Worm (Caenorhabditis elegans) whole organism, mixed stage, embryonic: ENCODE data around the gene Y57G11C.23.

Experiments used
- M03D4.4 ChIP-seq: sonication (generic microtip); optimal IDR thresholded peaks from 2 replicates; lab custom pipeline; 2017; ENCODE audit warnings: mild to moderate bottlenecking, missing genetic modification characterization, missing compliant biosample characterization
- bed-3 ChIP-seq: fragments of 200-800 bp; sonication (Bioruptor generic); optimal IDR thresholded peaks from 3 replicates; lab custom pipeline; 2018; ENCODE audit warnings: mild to moderate bottlenecking, missing genetic modification characterization, moderate library complexity, missing compliant biosample characterization
- blmp-1 ChIP-seq: fragments of 150-350 bp; optimal IDR thresholded peaks from 2 replicates; lab custom pipeline; 2014; ENCODE audit warnings: missing biosample characterization, missing genetic modification characterization
- ceh-39 ChIP-seq: fragments of 150-350 bp; optimal IDR thresholded peaks from 2 replicates; lab custom pipeline; 2014; ENCODE audit warnings: missing biosample characterization, missing genetic modification characterization
- ceh-83 ChIP-seq: fragments of 200-800 bp; sonication (Bioruptor generic); optimal IDR thresholded peaks from 2 replicates; lab custom pipeline; 2018; ENCODE audit warnings: mild to moderate bottlenecking, missing genetic modification characterization, missing compliant biosample characterization
- ces-1 ChIP-seq: fragments of 150-350 bp; optimal IDR thresholded peaks from 2 replicates; lab custom pipeline; 2014; ENCODE audit warnings: missing biosample characterization, missing genetic modification reagents, missing genetic modification characterization
- cnd-1 ChIP-seq: fragments of 200-800 bp; sonication (Bioruptor generic); optimal IDR thresholded peaks from 2 replicates; lab custom pipeline; 2018; ENCODE audit warnings: mild to moderate bottlenecking, missing genetic modification characterization, missing compliant biosample characterization
- drap-1 ChIP-seq: fragments of 200-800 bp; sonication (Bioruptor generic); optimal IDR thresholded peaks from 3 replicates; lab custom pipeline; 2018; ENCODE audit warnings: mild to moderate bottlenecking, missing genetic modification characterization, missing compliant biosample characterization
- elt-1 ChIP-seq: sonication (generic microtip); optimal IDR thresholded peaks from 2 replicates; lab custom pipeline; 2017; ENCODE audit warnings: missing genetic modification characterization, mild to moderate bottlenecking, missing compliant biosample characterization, antibody characterized with exemption, moderate library complexity, borderline replicate concordance; ENCODE audit not compliant: insufficient read depth
- elt-3 ChIP-seq: fragments of 150-350 bp; optimal IDR thresholded peaks from 2 replicates; lab custom pipeline; 2014; ENCODE audit warnings: missing biosample characterization, missing genetic modification characterization
- flh-1 ChIP-seq: fragments of 200-800 bp; sonication (Bioruptor generic); optimal IDR thresholded peaks from 2 replicates; lab custom pipeline; 2018; ENCODE audit warnings: mild to moderate bottlenecking, missing genetic modification characterization, moderate library complexity, missing compliant biosample characterization
- hlh-1 ChIP-seq: fragments of 150-350 bp; optimal IDR thresholded peaks from 2 replicates; lab custom pipeline; 2014; ENCODE audit warnings: missing biosample characterization, missing genetic modification reagents, missing genetic modification characterization
- lin-13 ChIP-seq: fragments of 150-350 bp; optimal IDR thresholded peaks from 2 replicates; lab custom pipeline; 2014; ENCODE audit warnings: missing biosample characterization, missing genetic modification characterization
- lin-32 ChIP-seq: fragments of 200-800 bp; sonication (Bioruptor generic); optimal IDR thresholded peaks from 2 replicates; lab custom pipeline; 2018; ENCODE audit warnings: mild to moderate bottlenecking, missing genetic modification characterization, missing compliant biosample characterization
- lsy-2 ChIP-seq: fragments of 150-350 bp; optimal IDR thresholded peaks from 2 replicates; lab custom pipeline; 2014; ENCODE audit warnings: missing biosample characterization, missing genetic modification characterization
- mab-5 ChIP-seq: fragments of 150-350 bp; optimal IDR thresholded peaks from 2 replicates; lab custom pipeline; 2014; ENCODE audit warnings: missing biosample characterization, missing genetic modification characterization
- mep-1 ChIP-seq: fragments of 150-350 bp; optimal IDR thresholded peaks from 2 replicates; lab custom pipeline; 2017; ENCODE audit warnings: missing biosample characterization, missing genetic modification reagents, missing genetic modification characterization, inconsistent platforms
- nhr-12 ChIP-seq: fragments of 150-350 bp; optimal IDR thresholded peaks from 2 replicates; lab custom pipeline; 2014; ENCODE audit warnings: missing biosample characterization, missing genetic modification characterization
- nhr-2 ChIP-seq: fragments of 150-350 bp; optimal IDR thresholded peaks from 2 replicates; lab custom pipeline; 2014; ENCODE audit warnings: missing biosample characterization, missing genetic modification characterization
- nhr-237 ChIP-seq: fragments of 150-350 bp; optimal IDR thresholded peaks from 2 replicates; lab custom pipeline; 2014; ENCODE audit warnings: missing biosample characterization, missing genetic modification characterization
- nhr-28 ChIP-seq: fragments of 150-350 bp; optimal IDR thresholded peaks from 2 replicates; lab custom pipeline; 2014; ENCODE audit warnings: missing biosample characterization, missing genetic modification characterization
- pha-4 ChIP-seq: fragments of 150-350 bp; optimal IDR thresholded peaks from 2 replicates; lab custom pipeline; 2018; ENCODE audit warnings: missing biosample characterization, missing genetic modification reagents, missing genetic modification characterization
- sem-2 ChIP-seq: fragments of 200-800 bp; sonication (Bioruptor generic); optimal IDR thresholded peaks from 2 replicates; lab custom pipeline; 2018; ENCODE audit warnings: mild to moderate bottlenecking, missing genetic modification characterization, missing compliant biosample characterization
- snpc-4 ChIP-seq: fragments of 150-350 bp; optimal IDR thresholded peaks from 2 replicates; lab custom pipeline; 2014; ENCODE audit warnings: missing biosample characterization, missing genetic modification characterization
- tbx-8 ChIP-seq: fragments of 200-800 bp; sonication (Bioruptor generic); optimal IDR thresholded peaks from 2 replicates; lab custom pipeline; 2018; ENCODE audit warnings: mild to moderate bottlenecking, missing genetic modification characterization, moderate library complexity, missing compliant biosample characterization
- unc-120 ChIP-seq: sonication (generic microtip); optimal IDR thresholded peaks from 2 replicates; lab custom pipeline; 2017; ENCODE audit warnings: missing genetic modification characterization, missing compliant biosample characterization; ENCODE audit not compliant: poor library complexity, severe bottlenecking
- unc-62 ChIP-seq: fragments of 150-350 bp; optimal IDR thresholded peaks from 2 replicates; lab custom pipeline; 2014; ENCODE audit warnings: missing biosample characterization, missing genetic modification reagents, missing genetic modification characterization
- zip-8 ChIP-seq: fragments of 150-350 bp; optimal IDR thresholded peaks from 2 replicates; lab custom pipeline; 2014; ENCODE audit warnings: missing biosample characterization, missing genetic modification characterization
- ztf-11 ChIP-seq: fragments of 150-350 bp; optimal IDR thresholded peaks from 2 replicates; lab custom pipeline; 2014; ENCODE audit warnings: missing biosample characterization, missing genetic modification characterization

The Y57G11C.23 gene

ce11 chrIV:14824878-14825352, 36.7 kb downstream of the Y57G11C.23 start, which contains the start of gene sec-61.A (continued):
- TF ChIP-seq lin-32: no peak
- TF ChIP-seq elt-3 (tag; lab: Kevin White, UChicago): no peak
- no peak for TF ChIP-seq sem-2 (GFP tag; lab: Kevin White, UChicago)
- TF ChIP-seq lsy-2 (tag; lab: Kevin White, UChicago): peak; percentile 97
- TF ChIP-seq, all 35 proteins: peak for 12

- no peak for TF ChIP-seq snpc-4 (tag; lab: Kevin White, UChicago)
Measured at ce11 chrIV:14824201-14824600, 37.4 kb downstream of the Y57G11C.23 start.

- TF ChIP-seq snpc-4 (tag; lab: Kevin White, UChicago) (no peak), elt-1 (tag; lab: Kevin White, UChicago) (no peak), lin-13 (tag; lab: Kevin White, UChicago) (no peak), ztf-11 (tag; lab: Kevin White, UChicago) (no peak), ces-1 (GFP tag; lab: Kevin White, UChicago) (peak; percentile 37), cnd-1 (tag; lab: Kevin White, UChicago) (no peak), M03D4.4 (tag; lab: Kevin White, UChicago) (no peak)
Measured at ce11 chrIV:14822267-14822666, 39.3 kb downstream of the Y57G11C.23 start.

ce11 chrIV:14816288-14816687, 45.3 kb downstream of the Y57G11C.23 start, which contains the start of gene Y57G11C.46:
TSS of gene Y57G11C.46 (minus strand) at chrIV:14816388.
- TF ChIP-seq lsy-2 (tag; lab: Kevin White, UChicago): no peak
- TF ChIP-seq blmp-1: no peak
- TF ChIP-seq flh-1 (GFP tag; lab: Kevin White, UChicago): no peak
- no peak for TF ChIP-seq unc-120 (tag; lab: Kevin White, UChicago)
- no peak for TF ChIP-seq lin-13 (tag; lab: Kevin White, UChicago)
- no peak for TF ChIP-seq mab-5
- TF ChIP-seq hlh-1 (tag; lab: Kevin White, UChicago): no peak
- TF ChIP-seq pha-4 (tag; lab: Kevin White, UChicago): no peak
- TF ChIP-seq elt-3 (tag; lab: Kevin White, UChicago): no peak
- TF ChIP-seq nhr-28: no peak

- TF ChIP-seq mep-1 (tag; lab: Kevin White, UChicago) (no peak), nhr-12 (tag; lab: Kevin White, UChicago) (no peak), sem-2 (GFP tag; lab: Kevin White, UChicago) (no peak), unc-62 (GFP tag; lab: Kevin White, UChicago) (no peak), bed-3 (GFP tag; lab: Kevin White, UChicago) (no peak), blmp-1 (no peak), M03D4.4 (tag; lab: Kevin White, UChicago) (no peak), hlh-1 (tag; lab: Kevin White, UChicago) (no peak), ceh-39 (tag; lab: Kevin White, UChicago) (no peak), nhr-2 (tag; lab: Kevin White, UChicago) (no peak), zip-8 (no peak), drap-1 (GFP tag; lab: Kevin White, UChicago) (no peak), ceh-83 (GFP tag; lab: Kevin White, UChicago) (no peak), tbx-8 (no peak), cnd-1 (tag; lab: Kevin White, UChicago) (no peak), pha-4 (tag; lab: Kevin White, UChicago) (no peak), nhr-237 (tag; lab: Kevin White, UChicago) (no peak), unc-120 (tag; lab: Kevin White, UChicago) (no peak), snpc-4 (tag; lab: Kevin White, UChicago) (no peak)
Measured at ce11 chrIV:14806903-14807302, 54.7 kb downstream of the Y57G11C.23 start, which contains the start of gene oig-5. TSS of gene oig-5 (plus strand) at chrIV:14807203.
